Fruit fly (Drosophila melanogaster): ENCODE data around the gene CG7573.

CG7573 gene

DNA sequence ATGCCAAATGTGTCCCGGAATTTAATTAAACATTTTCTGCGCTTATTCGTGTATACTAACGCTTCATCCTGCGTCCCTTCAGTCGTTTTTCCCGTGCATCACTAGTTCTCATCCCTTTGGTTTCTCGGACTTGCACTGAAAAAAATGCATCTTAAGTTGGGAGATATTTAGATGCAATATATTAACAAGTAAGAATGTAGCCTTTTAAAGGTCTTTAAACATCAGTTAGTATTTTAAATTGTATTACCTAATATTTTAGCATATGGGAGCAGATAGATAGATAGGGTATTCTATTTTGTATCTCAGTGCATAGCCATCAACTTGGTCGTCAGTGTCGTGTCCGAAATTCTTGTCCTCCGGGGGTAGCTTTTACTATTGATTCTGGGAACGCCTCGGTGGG lies 22.4 kb downstream of the CG7573 start (continued):
- peak; percentile 10 for TF ChIP-seq scrt (GFP tag; optimal IDR thresholded peaks at IDR 0.05)
- TF ChIP-seq zf30C (GFP tag; optimal IDR thresholded peaks at IDR 0.05) = peak; percentile 28
- TF ChIP-seq chif (GFP tag; optimal IDR thresholded peaks at IDR 0.05) = peak; percentile 28 to 60
- TF ChIP-seq Atf3 (GFP tag; optimal IDR thresholded peaks at IDR 0.05) = peak; percentile 39
- peak; percentile 17 for TF ChIP-seq Sry-δ (GFP tag; optimal IDR thresholded peaks at IDR 0.05)
- TF ChIP-seq CG31365 (tag; optimal IDR thresholded peaks at IDR 0.05) = no peak
- peak; percentile 21; the same call in 1 of the 3 replicates for TF ChIP-seq H15 (GFP tag; IDR thresholded peaks at IDR 0.05)
- TF ChIP-seq CG15514 (GFP tag; optimal IDR thresholded peaks at IDR 0.05) = no peak
- TF ChIP-seq Six4 (GFP tag; optimal IDR thresholded peaks at IDR 0.05) = peak; percentile 29
- no peak for TF ChIP-seq D (optimal IDR thresholded peaks at IDR 0.05)
- peak; percentile 48 for TF ChIP-seq D (GFP tag; optimal IDR thresholded peaks at IDR 0.05)
- no peak for TF ChIP-seq wek (GFP tag; optimal IDR thresholded peaks at IDR 0.05)

- TF ChIP-seq dm (GFP tag; optimal IDR thresholded peaks at IDR 0.05) (no peak), wor (GFP tag; IDR thresholded peaks at IDR 0.05) (no peak), CG11504 (tag; optimal IDR thresholded peaks at IDR 0.05) (peak; percentile 65), CG4617 (GFP tag; optimal IDR thresholded peaks at IDR 0.05; ENCODE audit: borderline replicate concordance) (no peak), lov (optimal IDR thresholded peaks at IDR 0.05) (no peak), lov (GFP tag; IDR thresholded peaks at IDR 0.05) (no peak), ci (GFP tag; IDR thresholded peaks at IDR 0.05) (no peak), Neu2 (GFP tag; optimal IDR thresholded peaks at IDR 0.05; ENCODE audit: borderline replicate concordance) (no peak), CG7745 (tag; optimal IDR thresholded peaks at IDR 0.05) (no peak), Hr78 (GFP tag; optimal IDR thresholded peaks at IDR 0.05) (no peak), Dp (GFP tag; optimal IDR thresholded peaks at IDR 0.05) (no peak), her (GFP tag; optimal IDR thresholded peaks at IDR 0.05) (no peak), Sry-β (GFP tag; optimal IDR thresholded peaks at IDR 0.05) (no peak), corto (GFP tag; optimal IDR thresholded peaks at IDR 0.05) (no peak), vvl (GFP tag; IDR thresholded peaks at IDR 0.05) (0 out of 2 replicates have a peak, but pooled peaks have one; percentile 12), CG32532 (GFP tag; IDR thresholded peaks at IDR 0.05) (no peak), gcm (GFP tag; optimal IDR thresholded peaks at IDR 0.05) (peak; percentile 88), dimm (GFP tag; IDR thresholded peaks at IDR 0.05) (no peak), D19B (GFP tag; optimal IDR thresholded peaks at IDR 0.05) (no peak), ssp (GFP tag; IDR thresholded peaks at IDR 0.05) (no peak), CG15011 (GFP tag; optimal IDR thresholded peaks at IDR 0.05) (no peak), CG10366 (GFP tag; IDR thresholded peaks at IDR 0.05) (0 out of 2 replicates have a peak, but pooled peaks have one; percentile 20), unc-4 (GFP tag; IDR thresholded peaks at IDR 0.05; ENCODE audit: partially characterized antibody) (no peak), CG11085 (GFP tag; IDR thresholded peaks at IDR 0.05) (no peak), CG6272 (GFP tag; IDR thresholded peaks at IDR 0.05) (no peak), Ets97D (GFP tag; optimal IDR thresholded peaks at IDR 0.05) (no peak), chif (GFP tag; optimal IDR thresholded peaks at IDR 0.05) (no peak), CG12744 (GFP tag; optimal IDR thresholded peaks at IDR 0.05) (no peak), B-H1 (GFP tag; IDR thresholded peaks at IDR 0.05) (no peak; the same call in 2 of the 3 replicates), bab2 (GFP tag; optimal IDR thresholded peaks at IDR 0.05) (no peak), tgo (GFP tag; IDR thresholded peaks at IDR 0.05) (0 out of 3 replicates have a peak, but pooled peaks have one; percentile 13), ac (GFP tag; optimal IDR thresholded peaks at IDR 0.05) (no peak), Lpt (GFP tag; optimal IDR thresholded peaks at IDR 0.05) (no peak), PHDP (tag; optimal IDR thresholded peaks at IDR 0.05) (peak; percentile 34), CG9727 (GFP tag; optimal IDR thresholded peaks at IDR 0.05) (peak; percentile 66), Xrp1 (GFP tag; IDR thresholded peaks at IDR 0.05) (peak; percentile 69), CG33557 (GFP tag; optimal IDR thresholded peaks at IDR 0.05) (no peak), pnt (GFP tag; optimal IDR thresholded peaks at IDR 0.05) (no peak), crc (GFP tag; optimal IDR thresholded peaks at IDR 0.05) (no peak)
Observed at dm6 chr3L:11336094-11336756, 24.7 kb downstream of the CG7573 start.

Measured in whole organism, embryonic.